Worm (Caenorhabditis elegans) whole organism, young adult: ENCODE measurements around the gene ogdh-1.

Source experiments
- F23B12.7 ChIP-seq: sonication (generic microtip); optimal IDR thresholded peaks from 2 replicates; lab custom pipeline; 2017; ENCODE audit warnings: missing genetic modification characterization, mild to moderate bottlenecking, missing compliant biosample characterization, antibody characterized with exemption, moderate library complexity; ENCODE audit not compliant: insufficient read depth
- F33H1.4 ChIP-seq: fragments of 200-800 bp; sonication (Bioruptor generic); IDR thresholded peaks from 2 replicates; pipeline ENCODE4 v1.3.6; 2022; ENCODE audit warnings: missing genetic modification reagents, missing genetic modification characterization, missing compliant biosample characterization
- K11D2.4 ChIP-seq: fragments of 200-800 bp; sonication (Bioruptor generic); IDR thresholded peaks from 2 replicates; pipeline ENCODE4 v1.3.6; 2022; ENCODE audit warnings: missing genetic modification reagents, missing genetic modification characterization, missing compliant biosample characterization
- T07F8.4 ChIP-seq: sonication (generic microtip); optimal IDR thresholded peaks from 2 replicates; lab custom pipeline; 2016; ENCODE audit warnings: mild to moderate bottlenecking, missing genetic modification characterization, moderate library complexity, missing compliant biosample characterization
- Y79H2A.3 ChIP-seq: fragments of 200-800 bp; sonication (Bioruptor generic); conservative IDR thresholded peaks from 2 replicates; pipeline ENCODE4 v1.3.6; 2022; ENCODE audit warnings: missing genetic modification reagents, missing genetic modification characterization, missing compliant biosample characterization
- ZK185.1 ChIP-seq: sonication (generic microtip); optimal IDR thresholded peaks from 2 replicates; lab custom pipeline; 2016; ENCODE audit warnings: mild to moderate bottlenecking, missing genetic modification characterization, missing compliant biosample characterization; ENCODE audit not compliant: poor library complexity, severe bottlenecking
- athp-1 ChIP-seq: sonication (generic microtip); optimal IDR thresholded peaks from 2 replicates; lab custom pipeline; 2017; ENCODE audit warnings: mild to moderate bottlenecking, missing genetic modification characterization, missing compliant biosample characterization
- attf-3 ChIP-seq: fragments of 200-800 bp; sonication (Bioruptor generic); conservative IDR thresholded peaks from 2 replicates; pipeline ENCODE4 v1.3.6; 2022; ENCODE audit warnings: missing genetic modification reagents, missing genetic modification characterization, missing compliant biosample characterization
- ccch-3 ChIP-seq: fragments of 200-800 bp; sonication (Bioruptor generic); optimal IDR thresholded peaks from 2 replicates; lab custom pipeline; 2018; ENCODE audit warnings: mild to moderate bottlenecking, missing genetic modification characterization, missing compliant biosample characterization
- cebp-1 ChIP-seq, 2 experiments: fragments of 200-800 bp in 1 of 2; sonication (Bioruptor generic) in 1 of 2; sonication (generic microtip) in 1 of 2; IDR thresholded peaks in 1 of 2; optimal IDR thresholded peaks in 1 of 2; 2 replicates each; pipeline versions ENCODE4 v1.3.6 to Lab custom; 2017 to 2022; ENCODE audit warnings: missing compliant biosample characterization in 2 of 2, missing genetic modification characterization in 2 of 2, mild to moderate bottlenecking in 1 of 2, missing genetic modification reagents in 1 of 2, moderate library complexity in 1 of 2
- cebp-2 ChIP-seq: fragments of 200-800 bp; sonication (Bioruptor generic); IDR thresholded peaks from 2 replicates; pipeline ENCODE4 v1.3.6; 2022; ENCODE audit warnings: missing genetic modification characterization, missing compliant biosample characterization
- ceh-100 ChIP-seq: fragments of 200-800 bp; sonication (Bioruptor generic); IDR thresholded peaks from 2 replicates; pipeline ENCODE4 v1.3.6; 2022; ENCODE audit warnings: missing genetic modification reagents, missing genetic modification characterization, missing compliant biosample characterization
- ceh-79 ChIP-seq: sonication (generic microtip); optimal IDR thresholded peaks from 2 replicates; lab custom pipeline; 2017; ENCODE audit warnings: mild to moderate bottlenecking, missing genetic modification characterization, missing compliant biosample characterization
- dpff-1 ChIP-seq: sonication (generic microtip); optimal IDR thresholded peaks from 2 replicates; lab custom pipeline; 2017; ENCODE audit warnings: mild to moderate bottlenecking, missing genetic modification characterization, missing compliant biosample characterization
- egl-18 ChIP-seq: fragments of 200-800 bp; sonication (Bioruptor generic); IDR thresholded peaks from 2 replicates; pipeline ENCODE4 v1.3.6; 2022; ENCODE audit warnings: missing genetic modification reagents, missing genetic modification characterization, missing compliant biosample characterization
- egrh-3 ChIP-seq: fragments of 200-800 bp; sonication (Bioruptor generic); IDR thresholded peaks from 2 replicates; pipeline ENCODE4 v1.3.6; 2022; ENCODE audit warnings: missing genetic modification reagents, missing genetic modification characterization, missing compliant biosample characterization
- fkh-3 ChIP-seq: sonication (generic microtip); optimal IDR thresholded peaks from 2 replicates; lab custom pipeline; 2016; ENCODE audit warnings: mild to moderate bottlenecking, missing genetic modification characterization, missing compliant biosample characterization
- hlh-12 ChIP-seq: sonication (generic microtip); optimal IDR thresholded peaks from 2 replicates; lab custom pipeline; 2016; ENCODE audit warnings: missing genetic modification characterization, missing compliant biosample characterization
- hsf-1 ChIP-seq: fragments of 200-800 bp; sonication (Bioruptor generic); IDR thresholded peaks from 2 replicates; pipeline ENCODE4 v1.3.6; 2022; ENCODE audit warnings: missing genetic modification reagents, missing genetic modification characterization, missing compliant biosample characterization
- madf-6 ChIP-seq: fragments of 200-800 bp; sonication (Bioruptor generic); IDR thresholded peaks from 2 replicates; pipeline ENCODE4 v1.3.6; 2022; ENCODE audit warnings: missing genetic modification reagents, missing genetic modification characterization, missing compliant biosample characterization
- mes-4 ChIP-seq: sonication (generic microtip); optimal IDR thresholded peaks from 2 replicates; lab custom pipeline; 2016; ENCODE audit warnings: missing genotype, missing genetic modification characterization, missing compliant biosample characterization
- nfya-2 ChIP-seq: fragments of 200-800 bp; sonication (Bioruptor generic); IDR thresholded peaks from 2 replicates; pipeline ENCODE4 v1.3.6; 2022; ENCODE audit warnings: missing genetic modification reagents, missing genetic modification characterization, missing compliant biosample characterization
- nhr-90 ChIP-seq: sonication (generic microtip); optimal IDR thresholded peaks from 2 replicates; lab custom pipeline; 2016; ENCODE audit warnings: missing genotype, mild to moderate bottlenecking, missing genetic modification characterization, missing compliant biosample characterization
- pbrm-1 ChIP-seq: fragments of 200-800 bp; sonication (Bioruptor generic); IDR thresholded peaks from 2 replicates; pipeline ENCODE4 v1.3.6; 2022; ENCODE audit warnings: missing genetic modification reagents, missing genetic modification characterization, missing compliant biosample characterization
- pha-4 ChIP-seq: fragments of 150-350 bp; sonication (generic microtip); optimal IDR thresholded peaks from 2 replicates; lab custom pipeline; 2014; ENCODE audit warnings: missing biosample characterization, missing genetic modification reagents, missing genetic modification characterization
- repo-1 ChIP-seq: sonication (generic microtip); optimal IDR thresholded peaks from 2 replicates; lab custom pipeline; 2017; ENCODE audit warnings: mild to moderate bottlenecking, missing genetic modification characterization, missing compliant biosample characterization
- rpc-1 ChIP-seq, 2 experiments: fragments of 150-350 bp in 1 of 2; sonication (generic microtip) in 1 of 2; optimal IDR thresholded peaks; 2 replicates each; lab custom pipeline; 2014 to 2018; ENCODE audit warnings: missing biosample characterization in 1 of 2, missing genetic modification characterization in 1 of 2, missing genetic modification reagents in 1 of 2, missing genotype in 1 of 2
- sdz-38 ChIP-seq: sonication (generic microtip); optimal IDR thresholded peaks from 2 replicates; lab custom pipeline; 2016; ENCODE audit warnings: missing genotype, missing genetic modification characterization, missing compliant biosample characterization
- sptf-2 ChIP-seq: fragments of 200-800 bp; sonication (Bioruptor generic); optimal IDR thresholded peaks from 2 replicates; lab custom pipeline; 2018; ENCODE audit warnings: mild to moderate bottlenecking, missing genetic modification characterization, missing compliant biosample characterization
- zfh-2 ChIP-seq: fragments of 200-800 bp; sonication (Bioruptor generic); conservative IDR thresholded peaks from 2 replicates; pipeline ENCODE4 v1.3.6; 2022; ENCODE audit warnings: missing genetic modification reagents, missing genetic modification characterization, missing compliant biosample characterization
- ztf-22 ChIP-seq: fragments of 200-800 bp; sonication (Bioruptor generic); optimal IDR thresholded peaks from 2 replicates; lab custom pipeline; 2018; ENCODE audit warnings: mild to moderate bottlenecking, missing genetic modification characterization, moderate library complexity, missing compliant biosample characterization
- ztf-25 ChIP-seq: fragments of 200-800 bp; sonication (Bioruptor generic); IDR thresholded peaks from 2 replicates; pipeline ENCODE4 v1.3.6; 2022; ENCODE audit warnings: missing genetic modification reagents, missing genetic modification characterization, missing compliant biosample characterization
- ztf-28 ChIP-seq: fragments of 200-800 bp; sonication (Bioruptor generic); IDR thresholded peaks from 2 replicates; pipeline ENCODE4 v1.3.6; 2022; ENCODE audit warnings: missing genetic modification reagents, missing genetic modification characterization, missing compliant biosample characterization

Gene ogdh-1

ce11 chrIV:4705182-4705581 is 1.4 kb upstream of the ogdh-1 start (continued):
- TF ChIP-seq rpc-1 (optimal IDR thresholded peaks at IDR 0.05; lab: Kevin White, UChicago) (no peak), rpc-1 (tag; optimal IDR thresholded peaks at IDR 0.05; lab: Kevin White, UChicago) (no peak), sptf-2 (GFP tag; lab: Kevin White, UChicago) (peak; percentile 25)

- TF ChIP-seq hsf-1 (GFP tag; lab: Robert Waterston, UW) (no peak), T07F8.4 (tag; lab: Kevin White, UChicago) (no peak), pbrm-1 (GFP tag; lab: Robert Waterston, UW) (no peak), cebp-2 (GFP tag; lab: Robert Waterston, UW) (no peak), ZK185.1 (no peak), ztf-25 (GFP tag; lab: Robert Waterston, UW) (no peak), athp-1 (tag; lab: Kevin White, UChicago) (no peak), cebp-1 (GFP tag; IDR thresholded peaks at IDR 0.05; lab: Robert Waterston, UW) (no peak), cebp-1 (tag; optimal IDR thresholded peaks at IDR 0.05; lab: Kevin White, UChicago) (no peak), sdz-38 (tag; lab: Kevin White, UChicago) (no peak), ccch-3 (GFP tag; lab: Kevin White, UChicago) (no peak), attf-3 (GFP tag; lab: Robert Waterston, UW) (no peak), repo-1 (tag; lab: Kevin White, UChicago) (no peak), nfya-2 (no peak), nhr-90 (tag; lab: Kevin White, UChicago) (no peak), ceh-100 (GFP tag; lab: Robert Waterston, UW) (no peak), pha-4 (tag; lab: Kevin White, UChicago) (no peak), mes-4 (tag; lab: Kevin White, UChicago) (no peak), egrh-3 (GFP tag; lab: Robert Waterston, UW) (no peak), madf-6 (GFP tag; lab: Robert Waterston, UW) (no peak), ztf-28 (GFP tag; lab: Robert Waterston, UW) (no peak)
These were observed 11.3 kb downstream of the ogdh-1 start, which contains the start of gene spe-51 for ce11 chrIV:4692463-4692862. Gene spe-51, plus strand, starts transcription at chrIV:4692763.

DNA sequence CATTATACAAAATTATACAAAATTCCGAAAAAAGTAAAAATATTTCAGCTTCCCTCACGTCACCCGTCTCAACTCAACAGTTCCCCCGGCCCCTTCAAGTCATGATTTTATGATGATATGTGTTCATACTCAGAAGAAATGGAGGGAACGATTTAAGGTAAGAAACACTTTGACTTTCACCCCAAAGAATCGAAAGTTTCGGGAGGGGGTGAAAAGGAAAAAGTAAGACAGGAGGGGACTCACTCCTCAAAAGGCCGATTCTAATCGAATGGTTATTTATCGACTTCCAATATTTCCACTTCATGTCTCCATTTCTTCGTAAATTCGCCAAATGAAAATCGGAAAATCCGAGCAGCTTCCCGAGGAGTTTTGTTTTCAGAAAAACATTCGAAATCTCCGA is 15.6 kb downstream of the ogdh-1 start, which contains the start of gene bus-4:
TSS of gene bus-4 (plus strand) at position 49 of the 400 bp plus-strand sequence.
- TF ChIP-seq hlh-12 (no peak), ztf-22 (GFP tag; lab: Kevin White, UChicago) (no peak), egl-18 (GFP tag; lab: Robert Waterston, UW) (no peak), F33H1.4 (GFP tag; lab: Robert Waterston, UW) (no peak), fkh-3 (tag; lab: Kevin White, UChicago) (no peak), F23B12.7 (no peak), nfya-2 (no peak)
- TF ChIP-seq, all 124 proteins: peak for 0

ce11 chrIV:4686898-4687297 is 16.9 kb downstream of the ogdh-1 start:
- TF ChIP-seq zfh-2 (GFP tag; lab: Robert Waterston, UW) (peak; percentile 66), K11D2.4 (no peak)

- TF ChIP-seq dpff-1 (tag; lab: Kevin White, UChicago) (no peak), nhr-90 (tag; lab: Kevin White, UChicago) (no peak), attf-3 (GFP tag; lab: Robert Waterston, UW) (no peak), ceh-79 (tag; lab: Kevin White, UChicago) (no peak), F23B12.7 (no peak), mes-4 (tag; lab: Kevin White, UChicago) (no peak), ceh-100 (GFP tag; lab: Robert Waterston, UW) (no peak), Y79H2A.3 (GFP tag; lab: Robert Waterston, UW) (no peak)
These were observed 17.4 kb downstream of the ogdh-1 start for ce11 chrIV:4686291-4686830.
